Fruit fly (Drosophila melanogaster) Kc167 (cell line): Measurements from ENCODE around the gene CG17270.

Experiments used
- Myc ChIP-seq: fragments of >200 bp; optimal IDR thresholded peaks from 2 replicates; lab custom pipeline; 2017; ENCODE audit warnings: missing external identifiers
- Sin3A ChIP-seq: fragments of >200 bp; optimal IDR thresholded peaks from 2 replicates; lab custom pipeline; 2018; ENCODE audit warnings: missing external identifiers
- h ChIP-seq: fragments of >200 bp; optimal IDR thresholded peaks from 3 replicates; lab custom pipeline; 2018; ENCODE audit warnings: missing external identifiers
- insv ChIP-seq: fragments of >200 bp; optimal IDR thresholded peaks from 3 replicates; lab custom pipeline; 2018; ENCODE audit warnings: missing external identifiers
- psq ChIP-seq: fragments of >200 bp; optimal IDR thresholded peaks from 2 replicates; lab custom pipeline; 2017; ENCODE audit warnings: missing external identifiers
- ttk ChIP-seq: sonication (Bioruptor generic); optimal IDR thresholded peaks from 2 replicates; lab custom pipeline; 2017; ENCODE audit warnings: missing external identifiers

DNA sequence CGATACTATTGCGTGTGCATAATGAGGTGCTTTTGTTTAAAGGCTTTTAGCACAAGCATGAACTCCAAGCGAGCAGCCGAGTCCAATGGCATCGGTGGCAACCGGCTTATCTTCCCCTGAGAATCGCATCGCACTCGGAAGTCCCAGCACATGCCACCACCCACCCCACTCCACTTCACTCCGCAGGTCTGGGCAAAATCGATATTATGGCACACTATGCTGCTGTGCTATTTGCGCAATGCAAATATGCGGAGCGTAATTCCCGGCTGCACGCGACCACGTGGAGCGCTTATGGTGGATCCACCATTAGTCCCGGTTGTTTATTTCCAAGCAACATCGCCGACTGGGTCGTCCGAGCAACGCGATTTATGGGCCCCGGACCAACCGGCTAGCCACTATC lies 492 bp downstream of the CG17270 start:
- TF ChIP-seq insv (lab: Kevin White, UChicago) = no peak
- no peak for TF ChIP-seq h (lab: Kevin White, UChicago)
- TF ChIP-seq Myc (lab: Kevin White, UChicago) = no peak
- TF ChIP-seq Sin3A (lab: Kevin White, UChicago) = no peak
- TF ChIP-seq ttk (lab: Kevin White, UChicago) = no peak
- TF ChIP-seq psq (lab: Kevin White, UChicago) = no peak
